Fruit fly (Drosophila melanogaster): Measurements from ENCODE around the gene SelR.

Gene SelR

dm6 chr3R:10852232-10852774 is 16.1 kb downstream of the SelR start, which contains the start of gene CG4565:
Gene CG4565 (plus strand): TSS chr3R:10852724.
- TF ChIP-seq Crg-1 (GFP tag; optimal IDR thresholded peaks at IDR 0.05) (no peak), cic (GFP tag; optimal IDR thresholded peaks at IDR 0.05) (no peak), CG1620 (GFP tag; optimal IDR thresholded peaks at IDR 0.05) (no peak), pad (GFP tag; optimal IDR thresholded peaks at IDR 0.05) (peak; percentile 100)

- TF ChIP-seq kay (GFP tag; ENCODE audit: borderline replicate concordance): no peak
Measured at dm6 chr3R:10850636-10851035, 17.8 kb downstream of the SelR start.

- TF ChIP-seq tj (GFP tag; optimal IDR thresholded peaks at IDR 0.05): peak; percentile 47
- no peak for TF ChIP-seq CG1620 (GFP tag; optimal IDR thresholded peaks at IDR 0.05)
- no peak for TF ChIP-seq Mnt (GFP tag; optimal IDR thresholded peaks at IDR 0.05)
- TF ChIP-seq cic (GFP tag; optimal IDR thresholded peaks at IDR 0.05): no peak
- peak; percentile 77 for TF ChIP-seq CG33017 (tag; optimal IDR thresholded peaks at IDR 0.05)
- TF ChIP-seq pad (GFP tag; optimal IDR thresholded peaks at IDR 0.05): peak; percentile 37
- TF ChIP-seq CG12768 (GFP tag; optimal IDR thresholded peaks at IDR 0.05): peak; percentile 78
- no peak for TF ChIP-seq Crg-1 (GFP tag; optimal IDR thresholded peaks at IDR 0.05)
- peak; percentile 40 for TF ChIP-seq Hr96 (GFP tag; optimal IDR thresholded peaks at IDR 0.05)
- TF ChIP-seq Clk (GFP tag; optimal IDR thresholded peaks at IDR 0.05): peak; percentile 11
- TF ChIP-seq kay (GFP tag; ENCODE audit: borderline replicate concordance): peak; percentile 79
- TF ChIP-seq CG5204 (GFP tag; optimal IDR thresholded peaks at IDR 0.05): peak; percentile 66
- no peak for TF ChIP-seq cnc (optimal IDR thresholded peaks at IDR 0.05)
- peak; percentile 50 for TF ChIP-seq toe (GFP tag; optimal IDR thresholded peaks at IDR 0.05)
- peak; percentile 81 for TF ChIP-seq CG14711 (tag; optimal IDR thresholded peaks at IDR 0.05)
- TF ChIP-seq CG11617 (GFP tag; optimal IDR thresholded peaks at IDR 0.05): peak; percentile 63
- TF ChIP-seq CG7045 (GFP tag; optimal IDR thresholded peaks at IDR 0.05): peak; percentile 87
- peak; percentile 82 for TF ChIP-seq bab1 (GFP tag; optimal IDR thresholded peaks at IDR 0.05)
- TF ChIP-seq CG7101 (tag; optimal IDR thresholded peaks at IDR 0.05): peak; percentile 80
Measured at dm6 chr3R:10849515-10849973, 18.9 kb downstream of the SelR start, which contains the start of gene CG42394. Gene CG42394 (plus strand): TSS chr3R:10849825.

- TF ChIP-seq CG7045 (GFP tag; optimal IDR thresholded peaks at IDR 0.05): no peak
- TF ChIP-seq ovo (GFP tag; optimal IDR thresholded peaks at IDR 0.05): no peak
- TF ChIP-seq cnc (optimal IDR thresholded peaks at IDR 0.05): no peak
Measured at dm6 chr3R:10842422-10842821, 26.0 kb downstream of the SelR start.

DNA sequence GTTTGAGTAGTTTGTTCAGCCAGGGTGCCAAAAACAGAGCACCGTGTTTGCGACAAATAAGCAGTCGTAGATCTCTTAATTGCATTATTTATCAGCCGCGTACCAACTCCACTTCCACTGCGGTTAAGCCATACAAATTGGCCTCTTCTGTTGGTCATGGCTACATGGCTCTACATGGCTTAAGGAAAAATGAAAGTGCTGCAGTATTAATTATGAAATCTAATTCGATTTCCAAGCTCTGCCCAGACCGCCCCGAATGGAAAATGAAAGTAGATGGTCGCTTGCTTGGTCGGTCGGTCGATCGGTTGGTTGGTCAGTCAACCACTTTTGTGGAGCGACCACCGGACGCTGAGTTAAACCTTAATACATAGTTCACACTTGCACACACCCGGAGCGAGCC is 31.5 kb downstream of the SelR start:
- no peak for TF ChIP-seq Clk (GFP tag; optimal IDR thresholded peaks at IDR 0.05)
- TF ChIP-seq cic (GFP tag; optimal IDR thresholded peaks at IDR 0.05): no peak
- TF ChIP-seq Hr96 (GFP tag; optimal IDR thresholded peaks at IDR 0.05): no peak
- no peak for TF ChIP-seq cnc (optimal IDR thresholded peaks at IDR 0.05)
- TF ChIP-seq CG7101 (tag; optimal IDR thresholded peaks at IDR 0.05): no peak
- TF ChIP-seq CG5204 (GFP tag; optimal IDR thresholded peaks at IDR 0.05): no peak
- no peak for TF ChIP-seq toe (GFP tag; optimal IDR thresholded peaks at IDR 0.05)
- no peak for TF ChIP-seq Crg-1 (GFP tag; optimal IDR thresholded peaks at IDR 0.05)
- TF ChIP-seq pad (GFP tag; optimal IDR thresholded peaks at IDR 0.05): no peak
- TF ChIP-seq ovo (GFP tag; optimal IDR thresholded peaks at IDR 0.05): no peak
- no peak for TF ChIP-seq CG12768 (GFP tag; optimal IDR thresholded peaks at IDR 0.05)
- TF ChIP-seq tj (GFP tag; optimal IDR thresholded peaks at IDR 0.05): no peak
- TF ChIP-seq CG14711 (tag; optimal IDR thresholded peaks at IDR 0.05): no peak
- no peak for TF ChIP-seq CG11617 (GFP tag; optimal IDR thresholded peaks at IDR 0.05)
- no peak for TF ChIP-seq CG33017 (tag; optimal IDR thresholded peaks at IDR 0.05)
- TF ChIP-seq CG1620 (GFP tag; optimal IDR thresholded peaks at IDR 0.05): no peak
- no peak for TF ChIP-seq kay (GFP tag; ENCODE audit: borderline replicate concordance)
- no peak for TF ChIP-seq Mnt (GFP tag; optimal IDR thresholded peaks at IDR 0.05)

dm6 chr3R:10834893-10835292 is 33.5 kb downstream of the SelR start:
- TF ChIP-seq CG33017 (tag; optimal IDR thresholded peaks at IDR 0.05) (no peak), ovo (GFP tag; optimal IDR thresholded peaks at IDR 0.05) (no peak), pad (GFP tag; optimal IDR thresholded peaks at IDR 0.05) (no peak), CG7101 (tag; optimal IDR thresholded peaks at IDR 0.05) (no peak), CG1620 (GFP tag; optimal IDR thresholded peaks at IDR 0.05) (no peak), CG11617 (GFP tag; optimal IDR thresholded peaks at IDR 0.05) (no peak), cic (GFP tag; optimal IDR thresholded peaks at IDR 0.05) (no peak), cnc (optimal IDR thresholded peaks at IDR 0.05) (no peak), CG5204 (GFP tag; optimal IDR thresholded peaks at IDR 0.05) (no peak), kay (GFP tag; ENCODE audit: borderline replicate concordance) (no peak), Crg-1 (GFP tag; optimal IDR thresholded peaks at IDR 0.05) (no peak), CG14711 (tag; optimal IDR thresholded peaks at IDR 0.05) (no peak), Mnt (GFP tag; optimal IDR thresholded peaks at IDR 0.05) (no peak), Hr96 (GFP tag; optimal IDR thresholded peaks at IDR 0.05) (no peak), tj (GFP tag; optimal IDR thresholded peaks at IDR 0.05) (no peak), toe (GFP tag; optimal IDR thresholded peaks at IDR 0.05) (no peak), Clk (GFP tag; optimal IDR thresholded peaks at IDR 0.05) (no peak)

- TF ChIP-seq pad (GFP tag; optimal IDR thresholded peaks at IDR 0.05): no peak
- TF ChIP-seq bab1 (GFP tag; optimal IDR thresholded peaks at IDR 0.05): no peak
- no peak for TF ChIP-seq Clk (GFP tag; optimal IDR thresholded peaks at IDR 0.05)
- no peak for TF ChIP-seq CG7101 (tag; optimal IDR thresholded peaks at IDR 0.05)
- no peak for TF ChIP-seq CG14711 (tag; optimal IDR thresholded peaks at IDR 0.05)
- TF ChIP-seq kay (GFP tag; ENCODE audit: borderline replicate concordance): no peak
- no peak for TF ChIP-seq tj (GFP tag; optimal IDR thresholded peaks at IDR 0.05)
- no peak for TF ChIP-seq CG1620 (GFP tag; optimal IDR thresholded peaks at IDR 0.05)
- no peak for TF ChIP-seq Hr96 (GFP tag; optimal IDR thresholded peaks at IDR 0.05)
- no peak for TF ChIP-seq CG11617 (GFP tag; optimal IDR thresholded peaks at IDR 0.05)
- TF ChIP-seq cic (GFP tag; optimal IDR thresholded peaks at IDR 0.05): no peak
- no peak for TF ChIP-seq ovo (GFP tag; optimal IDR thresholded peaks at IDR 0.05)
- TF ChIP-seq Crg-1 (GFP tag; optimal IDR thresholded peaks at IDR 0.05): no peak
- no peak for TF ChIP-seq Mnt (GFP tag; optimal IDR thresholded peaks at IDR 0.05)
Measured at dm6 chr3R:10832526-10833165, 35.8 kb downstream of the SelR start.

All from whole organism, adult.